Worm (Caenorhabditis elegans): ENCODE measurements around the gene fbxa-22.

The fbxa-22 gene

ce11 chrIII:907990-908389 lies 30.7 kb upstream of the fbxa-22 start:
- TF ChIP-seq fos-1 (tag; optimal IDR thresholded peaks at IDR 0.05) (peak; percentile 93), lsy-2 (tag; optimal IDR thresholded peaks at IDR 0.05) (peak in 1 of 2 experiments; percentile 31), crh-2 (tag; optimal IDR thresholded peaks at IDR 0.05) (no peak), elt-3 (tag; optimal IDR thresholded peaks at IDR 0.05) (no peak), nhr-25 (tag; optimal IDR thresholded peaks at IDR 0.05) (peak; percentile 22), nhr-129 (tag; optimal IDR thresholded peaks at IDR 0.05) (peak; percentile 59), R02D3.7 (tag; optimal IDR thresholded peaks at IDR 0.05) (no peak), blmp-1 (tag; optimal IDR thresholded peaks at IDR 0.05; ENCODE audit: insufficient read depth) (no peak), C34F6.9 (tag; optimal IDR thresholded peaks at IDR 0.05) (peak; percentile 41), peb-1 (tag; optimal IDR thresholded peaks at IDR 0.05) (no peak)

DNA sequence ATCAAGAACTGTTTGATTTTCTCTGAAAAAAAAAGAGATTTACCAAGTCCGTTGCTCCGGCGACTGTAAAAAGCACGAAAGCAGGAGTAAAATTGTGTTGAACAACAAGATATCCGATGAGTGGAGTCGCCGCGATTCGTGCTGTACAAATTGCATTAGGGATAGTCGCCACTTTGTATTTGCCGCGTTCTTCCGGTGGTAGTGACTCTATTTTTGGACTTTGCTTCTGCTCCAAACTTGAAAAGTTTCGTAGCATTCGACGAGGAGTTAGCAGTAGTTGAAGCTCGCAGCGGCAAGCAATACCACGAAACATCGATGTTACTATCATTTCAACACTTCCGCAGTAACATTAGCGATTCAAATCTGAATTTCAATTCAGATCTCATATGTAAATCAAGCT lies 29.1 kb upstream of the fbxa-22 start, which contains the start of gene crls-1:
crls-1 (minus strand) TSS at position 363 of the 400 bp plus-strand sequence.
- TF ChIP-seq nhr-237 (tag; optimal IDR thresholded peaks at IDR 0.05) (no peak), lsy-2 (tag; optimal IDR thresholded peaks at IDR 0.05) (peak in 1 of 2 experiments; percentile 14), ztf-11 (tag; optimal IDR thresholded peaks at IDR 0.05) (no peak)

- TF ChIP-seq R02D3.7 (tag; optimal IDR thresholded peaks at IDR 0.05) (no peak), nhr-25 (tag; optimal IDR thresholded peaks at IDR 0.05) (no peak), lsy-2 (tag; optimal IDR thresholded peaks at IDR 0.05) (peak in 1 of 2 experiments; percentile 70), C34F6.9 (tag; optimal IDR thresholded peaks at IDR 0.05) (peak; percentile 63), nhr-6 (tag; optimal IDR thresholded peaks at IDR 0.05) (no peak), nhr-237 (tag; optimal IDR thresholded peaks at IDR 0.05) (no peak), ceh-16 (tag; optimal IDR thresholded peaks at IDR 0.05) (no peak), ZK546.5 (tag; optimal IDR thresholded peaks at IDR 0.05) (no peak), nhr-129 (tag; optimal IDR thresholded peaks at IDR 0.05) (peak; percentile 4), ztf-4 (tag; optimal IDR thresholded peaks at IDR 0.05) (no peak), crh-2 (tag; optimal IDR thresholded peaks at IDR 0.05) (peak; percentile 23), unc-62 (GFP tag; optimal IDR thresholded peaks at IDR 0.05) (no peak), unc-55 (GFP tag; optimal IDR thresholded peaks at IDR 0.05) (peak; percentile 69), mab-5 (tag; optimal IDR thresholded peaks at IDR 0.05) (no peak)
Observed at ce11 chrIII:910540-911311, 27.9 kb upstream of the fbxa-22 start, which contains the start of the genes F23H11.5 and bra-2. Gene F23H11.5 (minus strand): TSS chrIII:910590. Gene bra-2 (plus strand): TSS chrIII:911261.

- TF ChIP-seq crh-2 (tag; optimal IDR thresholded peaks at IDR 0.05) (no peak), sma-9 (GFP tag; optimal IDR thresholded peaks at IDR 0.05) (no peak), sma-9 (tag; optimal IDR thresholded peaks at IDR 0.05) (no peak), R02D3.7 (tag; optimal IDR thresholded peaks at IDR 0.05) (no peak), sem-4 (tag; optimal IDR thresholded peaks at IDR 0.05) (no peak)
Observed at ce11 chrIII:916897-917296, 21.8 kb upstream of the fbxa-22 start, which contains the start of gene idpp-13. Gene idpp-13 (minus strand): TSS chrIII:916997.

- TF ChIP-seq nhr-6 (tag; optimal IDR thresholded peaks at IDR 0.05) (no peak), gmeb-1 (tag; optimal IDR thresholded peaks at IDR 0.05) (no peak), F13H6.1 (tag; optimal IDR thresholded peaks at IDR 0.05) (no peak), unc-55 (GFP tag; optimal IDR thresholded peaks at IDR 0.05) (no peak), elt-3 (tag; optimal IDR thresholded peaks at IDR 0.05) (no peak), ztf-4 (tag; optimal IDR thresholded peaks at IDR 0.05) (no peak), zag-1 (tag; optimal IDR thresholded peaks at IDR 0.05) (no peak), nhr-129 (tag; optimal IDR thresholded peaks at IDR 0.05) (no peak)
Observed at ce11 chrIII:919322-919721, 19.3 kb upstream of the fbxa-22 start, which contains the start of gene F23H11.7. Gene F23H11.7 (minus strand): TSS chrIII:919422.

DNA sequence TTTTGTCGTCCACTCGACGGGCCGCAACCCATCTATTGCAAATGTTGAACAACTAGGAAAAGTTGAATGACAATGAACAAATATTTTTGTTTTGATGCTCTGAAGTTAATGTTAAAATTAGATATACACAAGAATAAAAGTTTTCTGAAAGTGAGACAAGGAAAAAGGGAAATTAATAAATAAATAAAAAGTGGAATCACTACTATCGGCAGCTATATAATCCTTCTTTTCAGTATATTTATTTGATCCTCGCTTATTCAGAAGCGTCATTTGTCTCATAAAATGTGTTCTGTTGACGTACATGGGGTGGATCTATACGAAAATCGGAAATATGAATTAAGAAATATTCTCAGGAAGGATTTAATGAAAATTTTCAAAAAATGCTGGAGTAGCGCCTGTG lies 12.5 kb upstream of the fbxa-22 start, which contains the start of gene pef-1:
pef-1 (minus strand) TSS at position 101 of the 400 bp plus-strand sequence.
- TF ChIP-seq egl-27 (tag; optimal IDR thresholded peaks at IDR 0.05), result no peak
- TF ChIP-seq nhr-237 (tag; optimal IDR thresholded peaks at IDR 0.05), result no peak
- no peak for TF ChIP-seq nhr-23 (tag; optimal IDR thresholded peaks at IDR 0.05)
- no peak for TF ChIP-seq ztf-11 (tag; optimal IDR thresholded peaks at IDR 0.05)
- TF ChIP-seq elt-1 (tag; optimal IDR thresholded peaks at IDR 0.05), result no peak
- TF ChIP-seq sma-9 (GFP tag; optimal IDR thresholded peaks at IDR 0.05), result no peak
- TF ChIP-seq sma-9 (tag; optimal IDR thresholded peaks at IDR 0.05), result no peak
- no peak for TF ChIP-seq unc-62 (GFP tag; optimal IDR thresholded peaks at IDR 0.05)
- TF ChIP-seq ZK546.5 (tag; optimal IDR thresholded peaks at IDR 0.05), result no peak
- no peak for TF ChIP-seq lsy-2 (tag; optimal IDR thresholded peaks at IDR 0.05)
- TF ChIP-seq unc-55 (GFP tag; optimal IDR thresholded peaks at IDR 0.05), result no peak
- TF ChIP-seq nhr-10 (tag; optimal IDR thresholded peaks at IDR 0.05), result no peak
- TF ChIP-seq dmd-4 (tag; optimal IDR thresholded peaks at IDR 0.05), result no peak
- no peak for TF ChIP-seq alr-1 (tag; optimal IDR thresholded peaks at IDR 0.05)
- TF ChIP-seq C34F6.9 (tag; optimal IDR thresholded peaks at IDR 0.05), result no peak
- no peak for TF ChIP-seq lin-13 (GFP tag; optimal IDR thresholded peaks at IDR 0.05)
- no peak for TF ChIP-seq F13H6.1 (tag; optimal IDR thresholded peaks at IDR 0.05)
- no peak for TF ChIP-seq mbf-1 (tag; optimal IDR thresholded peaks at IDR 0.05)
- TF ChIP-seq aly-2 (tag; optimal IDR thresholded peaks at IDR 0.05), result no peak

All from whole organism, L2 larva.